Worm (Caenorhabditis elegans): ENCODE data around the gene Y66C5A.1.
A peak's percentile ranks its signal among the peaks of the same experiment; 100 is the strongest.

Y66C5A.1 gene

ce11 chrX:14455419-14455818 lies at the start of gene Y66C5A.1:
Gene Y66C5A.1, minus strand, starts transcription at chrX:14455519.
- TF ChIP-seq dao-5 (tag; optimal IDR thresholded peaks at IDR 0.05) (no peak), W03F9.2 (tag; optimal IDR thresholded peaks at IDR 0.05) (no peak), him-1 (tag; optimal IDR thresholded peaks at IDR 0.05) (no peak)

ce11 chrX:14504551-14504902 lies 49.2 kb upstream of the Y66C5A.1 start:
- no peak for TF ChIP-seq him-1 (tag; optimal IDR thresholded peaks at IDR 0.05)
- no peak for TF ChIP-seq dao-5 (tag; optimal IDR thresholded peaks at IDR 0.05)
- TF ChIP-seq W03F9.2 (tag; optimal IDR thresholded peaks at IDR 0.05): no peak

ce11 chrX:14503800-14504550 lies 48.7 kb upstream of the Y66C5A.1 start, which contains the start of gene M163.1:
Gene M163.1, minus strand, starts transcription at chrX:14503824.
- TF ChIP-seq him-1 (tag; optimal IDR thresholded peaks at IDR 0.05) (no peak), dao-5 (tag; optimal IDR thresholded peaks at IDR 0.05) (no peak), W03F9.2 (tag; optimal IDR thresholded peaks at IDR 0.05) (no peak)

- TF ChIP-seq W03F9.2 (tag; optimal IDR thresholded peaks at IDR 0.05) (no peak), dao-5 (tag; optimal IDR thresholded peaks at IDR 0.05) (no peak), him-1 (tag; optimal IDR thresholded peaks at IDR 0.05) (no peak)
Measured at ce11 chrX:14503282-14503681, 48.0 kb upstream of the Y66C5A.1 start.

ce11 chrX:14502116-14502587 lies 46.8 kb upstream of the Y66C5A.1 start:
- TF ChIP-seq W03F9.2 (tag; optimal IDR thresholded peaks at IDR 0.05) (peak; percentile 50), dao-5 (tag; optimal IDR thresholded peaks at IDR 0.05) (no peak)

- TF ChIP-seq dao-5 (tag; optimal IDR thresholded peaks at IDR 0.05) (no peak), him-1 (tag; optimal IDR thresholded peaks at IDR 0.05) (no peak), W03F9.2 (tag; optimal IDR thresholded peaks at IDR 0.05) (no peak)
Measured at ce11 chrX:14500422-14501058, 45.2 kb upstream of the Y66C5A.1 start.

- TF ChIP-seq dao-5 (tag; optimal IDR thresholded peaks at IDR 0.05) (no peak), W03F9.2 (tag; optimal IDR thresholded peaks at IDR 0.05) (no peak), him-1 (tag; optimal IDR thresholded peaks at IDR 0.05) (no peak)
Measured at ce11 chrX:14499830-14500409, 44.6 kb upstream of the Y66C5A.1 start.

ce11 chrX:14496545-14496944 lies 41.2 kb upstream of the Y66C5A.1 start:
- no peak for TF ChIP-seq dao-5 (tag; optimal IDR thresholded peaks at IDR 0.05)
- no peak for TF ChIP-seq W03F9.2 (tag; optimal IDR thresholded peaks at IDR 0.05)
- no peak for TF ChIP-seq him-1 (tag; optimal IDR thresholded peaks at IDR 0.05)

- TF ChIP-seq dao-5 (tag; optimal IDR thresholded peaks at IDR 0.05) (no peak), him-1 (tag; optimal IDR thresholded peaks at IDR 0.05) (no peak), W03F9.2 (tag; optimal IDR thresholded peaks at IDR 0.05) (no peak)
Measured at ce11 chrX:14495785-14496184, 40.5 kb upstream of the Y66C5A.1 start, which contains the start of gene ztf-14. Gene ztf-14, plus strand, starts transcription at chrX:14496085.

ce11 chrX:14495075-14495474 lies 39.8 kb upstream of the Y66C5A.1 start:
- TF ChIP-seq him-1 (tag; optimal IDR thresholded peaks at IDR 0.05): no peak
- TF ChIP-seq W03F9.2 (tag; optimal IDR thresholded peaks at IDR 0.05): no peak
- no peak for TF ChIP-seq dao-5 (tag; optimal IDR thresholded peaks at IDR 0.05)

- TF ChIP-seq him-1 (tag; optimal IDR thresholded peaks at IDR 0.05) (no peak), dao-5 (tag; optimal IDR thresholded peaks at IDR 0.05) (no peak), W03F9.2 (tag; optimal IDR thresholded peaks at IDR 0.05) (no peak)
Measured at ce11 chrX:14492441-14492840, 37.1 kb upstream of the Y66C5A.1 start.

ce11 chrX:14491103-14491502 lies 35.8 kb upstream of the Y66C5A.1 start:
- TF ChIP-seq him-1 (tag; optimal IDR thresholded peaks at IDR 0.05) (no peak), dao-5 (tag; optimal IDR thresholded peaks at IDR 0.05) (no peak), W03F9.2 (tag; optimal IDR thresholded peaks at IDR 0.05) (no peak)

ce11 chrX:14490486-14490885 lies 35.2 kb upstream of the Y66C5A.1 start:
- TF ChIP-seq dao-5 (tag; optimal IDR thresholded peaks at IDR 0.05) (no peak), him-1 (tag; optimal IDR thresholded peaks at IDR 0.05) (no peak), W03F9.2 (tag; optimal IDR thresholded peaks at IDR 0.05) (no peak)

ce11 chrX:14489945-14490344 lies 34.6 kb upstream of the Y66C5A.1 start, which contains the start of gene his-24:
Gene his-24, plus strand, starts transcription at chrX:14490094.
- TF ChIP-seq dao-5 (tag; optimal IDR thresholded peaks at IDR 0.05) (no peak), W03F9.2 (tag; optimal IDR thresholded peaks at IDR 0.05) (no peak), him-1 (tag; optimal IDR thresholded peaks at IDR 0.05) (no peak)
